Worm (Caenorhabditis elegans): ENCODE data around the gene C56G2.4.

DNA sequence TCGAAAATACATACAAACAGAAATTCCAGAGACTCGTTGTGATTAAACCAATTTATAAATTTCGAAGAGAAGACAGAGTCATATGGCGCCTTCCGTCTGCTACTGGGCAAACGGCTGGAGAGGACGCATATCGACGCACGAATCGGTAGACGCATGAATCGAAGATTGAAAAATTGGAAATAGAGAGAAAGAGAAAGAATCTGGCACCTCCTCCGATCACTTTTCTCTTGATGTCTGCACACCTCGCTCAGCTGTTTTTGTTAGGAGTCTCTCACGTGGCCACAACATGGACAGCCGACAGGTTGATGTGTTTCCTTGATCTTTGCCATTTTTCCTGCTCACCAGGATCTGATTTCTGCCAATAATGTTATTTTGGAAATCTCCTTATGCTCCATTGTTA lies 28.6 kb downstream of the C56G2.4 start:
- TF ChIP-seq dao-5 (tag; optimal IDR thresholded peaks at IDR 0.05) (no peak), him-1 (tag; optimal IDR thresholded peaks at IDR 0.05) (no peak), W03F9.2 (tag; optimal IDR thresholded peaks at IDR 0.05) (no peak)
